Worm (Caenorhabditis elegans) whole organism, dauer: ENCODE data around the gene T07D1.3.

Source experiments
- unc-62 ChIP-seq: sonication (generic microtip); optimal IDR thresholded peaks from 2 replicates; lab custom pipeline; 2017; ENCODE audit warnings: missing biosample characterization, missing genetic modification reagents, missing genetic modification characterization

The T07D1.3 gene

ce11 chrX:2403724-2404123 lies 39.5 kb downstream of the T07D1.3 start, which contains the start of gene C43H6.4:
Gene C43H6.4, plus strand, starts transcription at chrX:2404024.
- no peak for TF ChIP-seq unc-62 (GFP tag; lab: Kevin White, UChicago)

ce11 chrX:2401883-2402282 lies 41.3 kb downstream of the T07D1.3 start, which contains the start of gene dhhc-9:
Gene dhhc-9, minus strand, starts transcription at chrX:2402036.
- TF ChIP-seq unc-62 (GFP tag; lab: Kevin White, UChicago) = no peak

ce11 chrX:2394983-2395382 lies 48.2 kb downstream of the T07D1.3 start, which contains the start of gene C43H6.6:
Gene C43H6.6, plus strand, starts transcription at chrX:2395283.
- no peak for TF ChIP-seq unc-62 (GFP tag; lab: Kevin White, UChicago)
